Fruit fly (Drosophila melanogaster) S2 (cell line): ENCODE results near the gene Sf3b2.

ENCODE experiments used
- CG8478 ChIP-seq: fragments of >200 bp; optimal IDR thresholded peaks from 2 replicates; lab custom pipeline; 2018
- CTCF ChIP-seq, 2 experiments: fragments of >200 bp; optimal IDR thresholded peaks; 2 replicates each; lab custom pipeline; 2018

dm6 chr2L:3030350-3030749, 1.4 kb upstream of the Sf3b2 start, which contains the start of gene GABPI:
- TF ChIP-seq CTCF (optimal IDR thresholded peaks at IDR 0.05; lab: Kevin White, UChicago): no peak
- TF ChIP-seq CG8478 (lab: Kevin White, UChicago): no peak
